Worm (Caenorhabditis elegans) whole organism, early embryonic: ENCODE data around the gene col-156.

ENCODE experiments used
- B0310.2 ChIP-seq: sonication (generic microtip); optimal IDR thresholded peaks from 2 replicates; lab custom pipeline; 2016; ENCODE audit warnings: mild to moderate bottlenecking, missing genetic modification characterization, missing compliant biosample characterization
- ama-1 ChIP-seq: fragments of 150-350 bp; optimal IDR thresholded peaks from 2 replicates; lab custom pipeline; 2014
- ceh-36 ChIP-seq: sonication (generic microtip); optimal IDR thresholded peaks from 2 replicates; lab custom pipeline; 2016; ENCODE audit warnings: missing genetic modification characterization, inconsistent platforms, missing compliant biosample characterization
- ets-7 ChIP-seq: sonication (generic microtip); optimal IDR thresholded peaks from 2 replicates; lab custom pipeline; 2016; ENCODE audit warnings: missing genotype, missing genetic modification characterization, missing compliant biosample characterization
- scrt-1 ChIP-seq: fragments of 200-800 bp; sonication (Bioruptor generic); IDR thresholded peaks from 2 replicates; pipeline ENCODE4 v1.3.6; 2022; ENCODE audit warnings: missing genetic modification characterization, missing compliant biosample characterization

DNA sequence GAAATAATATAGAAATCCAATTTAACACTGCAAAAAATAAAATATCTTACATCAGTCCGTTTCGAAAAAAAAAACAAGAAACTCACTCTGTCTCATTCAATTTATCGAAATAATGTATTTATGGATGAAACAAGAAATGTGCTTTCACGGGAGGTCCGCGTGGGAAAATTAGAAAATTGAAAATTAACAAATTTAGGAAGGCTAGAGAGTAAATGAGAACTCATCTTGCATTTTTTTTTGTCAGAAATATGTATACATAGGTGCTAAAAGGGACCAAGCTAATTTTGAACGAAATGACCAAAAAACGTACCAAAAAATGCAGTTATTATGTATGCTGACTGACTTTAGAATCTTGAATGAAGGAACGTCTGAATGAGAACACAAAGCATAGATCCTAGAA is 25.6 kb downstream of the col-156 start, which contains the start of gene T26H10.2:
- no peak for TF ChIP-seq scrt-1
- no peak for TF ChIP-seq ama-1 (lab: Kevin White, UChicago)
- TF ChIP-seq ceh-36 (tag; lab: Kevin White, UChicago) = no peak
- TF ChIP-seq ets-7 (tag; lab: Kevin White, UChicago) = no peak
- TF ChIP-seq B0310.2 (tag; lab: Kevin White, UChicago) = no peak
